Worm (Caenorhabditis elegans) whole organism, L4 larva: ENCODE measurements around the gene chup-1.

Experiments used
- D1046.2 ChIP-seq: fragments of 200-800 bp; sonication (Bioruptor generic); IDR thresholded peaks from 2 replicates; pipeline ENCODE4 v1.3.6; 2022; ENCODE audit warnings: missing genetic modification characterization, missing compliant biosample characterization
- F26F4.8 ChIP-seq: fragments of 200-800 bp; sonication (Bioruptor generic); conservative IDR thresholded peaks from 2 replicates; pipeline ENCODE4 v1.3.6; 2022; ENCODE audit warnings: missing genetic modification characterization, missing compliant biosample characterization
- F37D6.2 ChIP-seq: sonication (generic microtip); optimal IDR thresholded peaks from 2 replicates; lab custom pipeline; 2016; ENCODE audit warnings: mild to moderate bottlenecking, missing genetic modification characterization, missing compliant biosample characterization
- F44E2.7 ChIP-seq: fragments of 200-800 bp; sonication (Bioruptor generic); IDR thresholded peaks from 2 replicates; pipeline ENCODE4 v2.1.2; 2022; ENCODE audit warnings: missing genetic modification characterization, missing compliant biosample characterization
- F49E8.2 ChIP-seq: sonication (generic microtip); optimal IDR thresholded peaks from 2 replicates; lab custom pipeline; 2016; ENCODE audit warnings: missing compliant biosample characterization, mild to moderate bottlenecking, missing genetic modification characterization, borderline replicate concordance
- R02D3.7 ChIP-seq: fragments of 150-350 bp; sonication (generic microtip); optimal IDR thresholded peaks from 3 replicates; lab custom pipeline; 2014; ENCODE audit warnings: missing biosample characterization, missing genetic modification characterization
- T20F7.1 ChIP-seq: fragments of 200-800 bp; sonication (Bioruptor generic); optimal IDR thresholded peaks from 2 replicates; lab custom pipeline; 2018; ENCODE audit warnings: mild to moderate bottlenecking, missing genetic modification characterization, missing compliant biosample characterization
- T26A8.4 ChIP-seq: fragments of 200-800 bp; sonication (Bioruptor generic); IDR thresholded peaks from 2 replicates; pipeline ENCODE4 v1.3.6; 2022; ENCODE audit warnings: missing genetic modification characterization, missing compliant biosample characterization
- Y105C5A.15 ChIP-seq: fragments of 200-800 bp; sonication (Bioruptor generic); IDR thresholded peaks from 2 replicates; pipeline ENCODE4 v1.3.6; 2022; ENCODE audit warnings: missing genetic modification characterization, missing compliant biosample characterization
- Y75B8A.6 ChIP-seq: fragments of 200-800 bp; sonication (Bioruptor generic); IDR thresholded peaks from 2 replicates; pipeline ENCODE4 v1.3.6; 2022; ENCODE audit warnings: missing genetic modification reagents, missing genetic modification characterization, missing compliant biosample characterization
- ZK337.2 ChIP-seq: fragments of 200-800 bp; sonication (Bioruptor generic); IDR thresholded peaks from 2 replicates; pipeline ENCODE4 v1.3.6; 2022; ENCODE audit warnings: missing genetic modification reagents, missing genetic modification characterization, missing compliant biosample characterization
- ZK546.5 ChIP-seq, 2 experiments: sonication (generic microtip); optimal IDR thresholded peaks; 2 replicates each; lab custom pipeline; 2017; ENCODE audit warnings: missing biosample characterization in 2 of 2, missing genetic modification characterization in 2 of 2
- aly-2 ChIP-seq: sonication (generic microtip); optimal IDR thresholded peaks from 2 replicates; lab custom pipeline; 2018; ENCODE audit warnings: missing biosample characterization, missing genetic modification characterization
- ama-1 ChIP-seq: fragments of 150-350 bp; optimal IDR thresholded peaks from 2 replicates; lab custom pipeline; 2014; ENCODE audit warnings: inconsistent platforms, mixed read lengths
- ceh-28 ChIP-seq: fragments of 150-350 bp; optimal IDR thresholded peaks from 2 replicates; lab custom pipeline; 2014; ENCODE audit warnings: missing biosample characterization, missing genetic modification reagents, missing genetic modification characterization
- ceh-32 ChIP-seq: sonication (generic microtip); optimal IDR thresholded peaks from 2 replicates; lab custom pipeline; 2016; ENCODE audit warnings: mild to moderate bottlenecking, missing genetic modification characterization, missing compliant biosample characterization; ENCODE audit not compliant: poor library complexity
- ceh-62 ChIP-seq: sonication (generic microtip); optimal IDR thresholded peaks from 2 replicates; lab custom pipeline; 2017; ENCODE audit warnings: missing biosample characterization, missing genetic modification characterization
- ctbp-1 ChIP-seq: fragments of 200-800 bp; sonication (Bioruptor generic); IDR thresholded peaks from 2 replicates; pipeline ENCODE4 v1.3.6; 2022; ENCODE audit warnings: missing genetic modification reagents, missing genetic modification characterization, missing compliant biosample characterization
- dmd-6 ChIP-seq: fragments of 200-800 bp; sonication (Bioruptor generic); IDR thresholded peaks from 2 replicates; pipeline ENCODE4 v1.3.6; 2022; ENCODE audit warnings: missing genetic modification reagents, missing genetic modification characterization, missing compliant biosample characterization
- dpl-1 ChIP-seq: fragments of 150-350 bp; optimal IDR thresholded peaks from 2 replicates; lab custom pipeline; 2014; ENCODE audit warnings: missing biosample characterization, missing genetic modification reagents, missing genetic modification characterization
- duxl-1 ChIP-seq: sonication (generic microtip); optimal IDR thresholded peaks from 2 replicates; lab custom pipeline; 2016; ENCODE audit warnings: mild to moderate bottlenecking, missing genetic modification characterization, moderate library complexity, missing compliant biosample characterization; ENCODE audit not compliant: poor library complexity
- fkh-10 ChIP-seq: fragments of 150-350 bp; optimal IDR thresholded peaks from 2 replicates; lab custom pipeline; 2014; ENCODE audit warnings: missing biosample characterization, missing genetic modification reagents, missing genetic modification characterization
- fos-1 ChIP-seq: fragments of 150-350 bp; optimal IDR thresholded peaks from 2 replicates; lab custom pipeline; 2014; ENCODE audit warnings: missing biosample characterization, missing genetic modification characterization
- hlh-30 ChIP-seq: sonication (generic microtip); optimal IDR thresholded peaks from 2 replicates; lab custom pipeline; 2017; ENCODE audit warnings: antibody characterized with exemption, mild to moderate bottlenecking, missing genetic modification characterization, missing compliant biosample characterization; ENCODE audit not compliant: insufficient read depth
- lin-1 ChIP-seq: fragments of 200-800 bp; sonication (Bioruptor generic); IDR thresholded peaks from 2 replicates; pipeline ENCODE4 v1.3.6; 2022; ENCODE audit warnings: missing genetic modification reagents, missing genetic modification characterization, missing compliant biosample characterization
- lin-13 ChIP-seq: fragments of 150-350 bp; optimal IDR thresholded peaks from 2 replicates; lab custom pipeline; 2014; ENCODE audit warnings: missing biosample characterization, missing genetic modification reagents, missing genetic modification characterization
- lin-15B ChIP-seq: fragments of 150-350 bp; sonication (generic microtip); optimal IDR thresholded peaks from 3 replicates; lab custom pipeline; 2014; ENCODE audit warnings: missing biosample characterization, missing genetic modification characterization
- lir-3 ChIP-seq: sonication (generic microtip); optimal IDR thresholded peaks from 2 replicates; lab custom pipeline; 2016; ENCODE audit warnings: mild to moderate bottlenecking, missing genetic modification characterization, missing compliant biosample characterization
- lsy-2 ChIP-seq, 2 experiments: fragments of 150-350 bp in 1 of 2; sonication (generic microtip) in 1 of 2; optimal IDR thresholded peaks; 2 replicates each; lab custom pipeline; 2014 to 2017; ENCODE audit warnings: missing biosample characterization in 2 of 2, missing genetic modification characterization in 2 of 2
- madf-9 ChIP-seq: fragments of 200-800 bp; sonication (Bioruptor generic); conservative IDR thresholded peaks from 2 replicates; pipeline ENCODE4 v1.3.6; 2022; ENCODE audit warnings: missing genetic modification reagents, missing genetic modification characterization, missing compliant biosample characterization
- mdt-29 ChIP-seq: fragments of 200-800 bp; sonication (Bioruptor generic); IDR thresholded peaks from 2 replicates; pipeline ENCODE4 v1.3.6; 2022; ENCODE audit warnings: missing genetic modification reagents, missing genetic modification characterization, missing compliant biosample characterization
- mes-2 ChIP-seq: sonication (generic microtip); optimal IDR thresholded peaks from 2 replicates; lab custom pipeline; 2016; ENCODE audit warnings: missing genotype, mild to moderate bottlenecking, missing genetic modification characterization, missing compliant biosample characterization; ENCODE audit not compliant: poor library complexity, severe bottlenecking
- mxl-2 ChIP-seq: fragments of 200-800 bp; sonication (Bioruptor generic); conservative IDR thresholded peaks from 2 replicates; pipeline ENCODE4 v1.3.6; 2022; ENCODE audit warnings: missing genetic modification reagents, missing genetic modification characterization, missing compliant biosample characterization
- nhr-111 ChIP-seq: fragments of 200-800 bp; sonication (Bioruptor generic); optimal IDR thresholded peaks from 2 replicates; lab custom pipeline; 2018; ENCODE audit warnings: mild to moderate bottlenecking, missing genetic modification characterization, missing compliant biosample characterization
- nhr-25 ChIP-seq: sonication (generic microtip); optimal IDR thresholded peaks from 2 replicates; lab custom pipeline; 2017; ENCODE audit warnings: missing genetic modification characterization, mild to moderate bottlenecking, missing compliant biosample characterization, antibody characterized with exemption, moderate library complexity, borderline replicate concordance; ENCODE audit not compliant: insufficient read depth
- nhr-28 ChIP-seq: fragments of 150-350 bp; optimal IDR thresholded peaks from 2 replicates; lab custom pipeline; 2014; ENCODE audit warnings: missing biosample characterization, missing genetic modification characterization
- nhr-76 ChIP-seq: fragments of 150-350 bp; optimal IDR thresholded peaks from 2 replicates; lab custom pipeline; 2014; ENCODE audit warnings: missing biosample characterization, missing genetic modification characterization
- nhr-77 ChIP-seq: fragments of 150-350 bp; optimal IDR thresholded peaks from 2 replicates; lab custom pipeline; 2014; ENCODE audit warnings: missing biosample characterization, missing genetic modification characterization
- pha-4 ChIP-seq, 2 experiments: fragments of 150-350 bp in 1 of 2; fragments of 200-800 bp in 1 of 2; sonication (Bioruptor generic) in 1 of 2; IDR thresholded peaks in 1 of 2; optimal IDR thresholded peaks in 1 of 2; 2 replicates each; pipeline versions ENCODE4 v1.3.6 to Lab custom; 2014 to 2022; ENCODE audit warnings: missing genetic modification characterization in 2 of 2, missing genetic modification reagents in 2 of 2, missing biosample characterization in 1 of 2, missing compliant biosample characterization in 1 of 2
- rbr-2 ChIP-seq: sonication (generic microtip); optimal IDR thresholded peaks from 2 replicates; lab custom pipeline; 2016; ENCODE audit warnings: missing genotype, missing genetic modification characterization, missing compliant biosample characterization
- saeg-2 ChIP-seq: fragments of 200-800 bp; sonication (Bioruptor generic); IDR thresholded peaks from 2 replicates; pipeline ENCODE4 v1.3.6; 2022; ENCODE audit warnings: missing genetic modification reagents, missing genetic modification characterization, missing compliant biosample characterization
- sdz-12 ChIP-seq: fragments of 200-800 bp; sonication (Bioruptor generic); optimal IDR thresholded peaks from 2 replicates; lab custom pipeline; 2018; ENCODE audit warnings: mild to moderate bottlenecking, missing genetic modification characterization, missing compliant biosample characterization
- skn-1 ChIP-seq: fragments of 150-350 bp; optimal IDR thresholded peaks from 2 replicates; lab custom pipeline; 2014; ENCODE audit warnings: missing biosample characterization, missing genetic modification characterization
- snpc-4 ChIP-seq: fragments of 150-350 bp; optimal IDR thresholded peaks from 2 replicates; lab custom pipeline; 2014; ENCODE audit warnings: missing biosample characterization, missing genetic modification characterization
- tra-1 ChIP-seq: fragments of 200-800 bp; sonication (Bioruptor generic); IDR thresholded peaks from 2 replicates; pipeline ENCODE4 v1.3.6; 2022; ENCODE audit warnings: missing genetic modification reagents, missing genetic modification characterization, missing compliant biosample characterization
- unc-39 ChIP-seq: sonication (generic microtip); optimal IDR thresholded peaks from 2 replicates; lab custom pipeline; 2017; ENCODE audit warnings: missing biosample characterization, missing genetic modification characterization
- zfp-3 ChIP-seq: fragments of 200-800 bp; sonication (Bioruptor generic); conservative IDR thresholded peaks from 2 replicates; pipeline ENCODE4 v1.3.6; 2022; ENCODE audit warnings: missing genetic modification reagents, missing genetic modification characterization, missing compliant biosample characterization
- zip-2 ChIP-seq: fragments of 150-350 bp; optimal IDR thresholded peaks from 2 replicates; lab custom pipeline; 2014; ENCODE audit warnings: missing biosample characterization, missing genetic modification characterization
- ztf-11 ChIP-seq: fragments of 150-350 bp; optimal IDR thresholded peaks from 2 replicates; lab custom pipeline; 2014; ENCODE audit warnings: missing biosample characterization, missing genetic modification characterization
- ztf-7 ChIP-seq: fragments of 150-350 bp; optimal IDR thresholded peaks from 2 replicates; lab custom pipeline; 2014; ENCODE audit warnings: missing biosample characterization, missing genetic modification characterization

Gene chup-1

ce11 chrX:8819815-8820415 lies 28.0 kb downstream of the chup-1 start (continued):
- TF ChIP-seq hlh-30 (peak; percentile 24), ctbp-1 (0 out of 2 replicates have a peak, but pooled peaks have one; percentile 46), madf-9 (0 out of 2 replicates have a peak, but pooled peaks have one; percentile 49), duxl-1 (tag; lab: Kevin White, UChicago) (peak; percentile 50), F37D6.2 (tag; lab: Kevin White, UChicago) (no peak), nhr-76 (tag; lab: Kevin White, UChicago) (no peak), rbr-2 (peak; percentile 0), ceh-28 (tag; lab: Kevin White, UChicago) (no peak), lsy-2 (tag; optimal IDR thresholded peaks at IDR 0.05; lab: Kevin White, UChicago) (no peak), ztf-7 (tag; lab: Kevin White, UChicago) (no peak), F49E8.2 (no peak), D1046.2 (GFP tag; lab: Robert Waterston, UW) (peak; percentile 64; the same call in 1 of the 2 replicates), nhr-25 (tag; lab: Kevin White, UChicago) (no peak), saeg-2 (GFP tag; lab: Robert Waterston, UW) (no peak), mxl-2 (GFP tag; lab: Robert Waterston, UW) (no peak), sdz-12 (no peak), lin-13 (GFP tag; lab: Kevin White, UChicago) (no peak), dmd-6 (GFP tag; lab: Robert Waterston, UW) (peak; percentile 40; the same call in 1 of the 2 replicates), nhr-77 (tag; lab: Kevin White, UChicago) (no peak), snpc-4 (tag; lab: Kevin White, UChicago) (no peak), F44E2.7 (GFP tag; lab: Robert Waterston, UW) (no peak), F26F4.8 (GFP tag; lab: Robert Waterston, UW) (no peak; the same call in 1 of the 2 replicates), T26A8.4 (0 out of 2 replicates have a peak, but pooled peaks have one; percentile 50), mes-2 (tag; lab: Kevin White, UChicago) (peak; percentile 41), zfp-3 (no peak), Y75B8A.6 (no peak), ceh-62 (tag; lab: Kevin White, UChicago) (no peak), nhr-111 (GFP tag; lab: Kevin White, UChicago) (no peak), pha-4 (GFP tag; IDR thresholded peaks at IDR 0.05; lab: Robert Waterston, UW) (peak; percentile 70; the same call in 1 of the 2 replicates), pha-4 (tag; optimal IDR thresholded peaks at IDR 0.05; lab: Kevin White, UChicago) (no peak), T20F7.1 (GFP tag; lab: Kevin White, UChicago) (no peak), dpl-1 (GFP tag; lab: Kevin White, UChicago) (no peak), ama-1 (no peak), aly-2 (tag; lab: Kevin White, UChicago) (no peak), mdt-29 (GFP tag; lab: Robert Waterston, UW) (no peak), unc-39 (tag; lab: Kevin White, UChicago) (no peak), ceh-32 (tag; lab: Kevin White, UChicago) (no peak), nhr-28 (tag; lab: Kevin White, UChicago) (peak; percentile 9), R02D3.7 (tag; lab: Kevin White, UChicago) (no peak), lir-3 (tag; lab: Kevin White, UChicago) (peak; percentile 44), fos-1 (tag; lab: Kevin White, UChicago) (no peak), ZK546.5 (tag; optimal IDR thresholded peaks at IDR 0.05; lab: Kevin White, UChicago) (no peak), skn-1 (tag; lab: Kevin White, UChicago) (no peak), lin-1 (GFP tag; lab: Robert Waterston, UW) (peak; percentile 53; the same call in 1 of the 2 replicates), zip-2 (no peak), fkh-10 (GFP tag; lab: Kevin White, UChicago) (no peak), lin-15B (tag; lab: Kevin White, UChicago) (no peak), ztf-11 (no peak), Y105C5A.15 (GFP tag; lab: Robert Waterston, UW) (0 out of 2 replicates have a peak, but pooled peaks have one; percentile 67), tra-1 (GFP tag; lab: Robert Waterston, UW) (0 out of 2 replicates have a peak, but pooled peaks have one; percentile 30), ZK337.2 (GFP tag; lab: Robert Waterston, UW) (no peak)
